Worm (Caenorhabditis elegans) whole organism, young adult: Measurements from ENCODE around the gene F49H6.17.

ENCODE experiments used
- C06A6.2 ChIP-seq: fragments of 200-800 bp; sonication (Bioruptor generic); conservative IDR thresholded peaks from 2 replicates; pipeline ENCODE4 v1.3.6; 2022; ENCODE audit warnings: missing genetic modification characterization, missing compliant biosample characterization
- akir-1 ChIP-seq: fragments of 200-800 bp; sonication (Bioruptor generic); optimal IDR thresholded peaks from 2 replicates; lab custom pipeline; 2018; ENCODE audit warnings: mild to moderate bottlenecking, missing genetic modification characterization, moderate library complexity, missing compliant biosample characterization
- aptf-3 ChIP-seq: fragments of 200-800 bp; sonication (Bioruptor generic); IDR thresholded peaks from 2 replicates; pipeline ENCODE4 v1.3.6; 2022; ENCODE audit warnings: missing genetic modification characterization, missing compliant biosample characterization
- attf-6 ChIP-seq: fragments of 200-800 bp; sonication (Bioruptor generic); IDR thresholded peaks from 2 replicates; pipeline ENCODE4 v1.3.6; 2022; ENCODE audit warnings: missing genetic modification reagents, missing genetic modification characterization, missing compliant biosample characterization
- dpl-1 ChIP-seq: fragments of 150-350 bp; optimal IDR thresholded peaks from 2 replicates; lab custom pipeline; 2014; ENCODE audit warnings: missing biosample characterization, missing genetic modification reagents, missing genetic modification characterization
- efl-1 ChIP-seq: fragments of 150-350 bp; optimal IDR thresholded peaks from 2 replicates; lab custom pipeline; 2014; ENCODE audit warnings: missing biosample characterization, missing genetic modification reagents, missing genetic modification characterization
- ekl-4 ChIP-seq: fragments of 200-800 bp; sonication (Bioruptor generic); IDR thresholded peaks from 2 replicates; pipeline ENCODE4 v1.3.6; 2022; ENCODE audit warnings: missing genetic modification reagents, missing genetic modification characterization, missing compliant biosample characterization
- ets-4 ChIP-seq: fragments of 200-800 bp; sonication (Bioruptor generic); optimal IDR thresholded peaks from 2 replicates; lab custom pipeline; 2018; ENCODE audit warnings: mild to moderate bottlenecking, missing genetic modification characterization, missing compliant biosample characterization
- him-1 ChIP-seq: sonication (generic microtip); optimal IDR thresholded peaks from 2 replicates; lab custom pipeline; 2016; ENCODE audit warnings: missing genotype, missing genetic modification reagents, missing genetic modification characterization, missing compliant biosample characterization
- lir-1 ChIP-seq: fragments of 200-800 bp; sonication (Bioruptor generic); conservative IDR thresholded peaks from 2 replicates; pipeline ENCODE4 v1.3.6; 2022; ENCODE audit warnings: missing genetic modification reagents, missing genetic modification characterization, missing compliant biosample characterization
- nhr-90 ChIP-seq: sonication (generic microtip); optimal IDR thresholded peaks from 2 replicates; lab custom pipeline; 2016; ENCODE audit warnings: missing genotype, mild to moderate bottlenecking, missing genetic modification characterization, missing compliant biosample characterization
- tbp1 ChIP-seq: fragments of 200-800 bp; sonication (Bioruptor generic); optimal IDR thresholded peaks from 2 replicates; lab custom pipeline; 2018; ENCODE audit warnings: mild to moderate bottlenecking, missing genetic modification characterization, missing compliant biosample characterization
- ztf-28 ChIP-seq: fragments of 200-800 bp; sonication (Bioruptor generic); IDR thresholded peaks from 2 replicates; pipeline ENCODE4 v1.3.6; 2022; ENCODE audit warnings: missing genetic modification reagents, missing genetic modification characterization, missing compliant biosample characterization

DNA sequence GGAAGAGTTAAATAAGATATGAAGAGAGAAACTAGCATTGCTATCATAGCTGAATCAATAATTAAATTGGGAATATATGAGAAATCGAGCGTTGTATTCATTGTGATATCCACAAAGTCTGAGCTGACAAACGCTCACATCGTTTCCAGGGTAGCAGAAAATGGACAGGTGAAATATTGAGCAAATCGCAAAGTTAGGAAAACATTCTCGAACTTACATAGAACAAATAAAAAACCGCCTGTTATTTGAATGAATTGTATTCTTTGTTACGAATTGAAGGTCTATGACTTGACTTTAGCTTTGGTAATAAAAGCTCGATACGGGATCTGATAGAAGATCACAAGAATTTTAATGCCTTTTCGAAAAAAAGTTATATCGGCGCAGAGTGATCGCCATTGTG is 16.1 kb downstream of the F49H6.17 start, which contains the start of gene srz-94:
- TF ChIP-seq dpl-1 (no peak), efl-1 (GFP tag; lab: Kevin White, UChicago) (no peak), C06A6.2 (GFP tag; lab: Robert Waterston, UW) (no peak), akir-1 (GFP tag; lab: Kevin White, UChicago) (no peak), ekl-4 (GFP tag; lab: Robert Waterston, UW) (no peak), attf-6 (GFP tag; lab: Robert Waterston, UW) (no peak), nhr-90 (no peak), aptf-3 (GFP tag; lab: Robert Waterston, UW) (no peak), tbp1 (no peak), lir-1 (no peak), him-1 (tag; lab: Kevin White, UChicago) (no peak), ets-4 (no peak), ztf-28 (GFP tag; lab: Robert Waterston, UW) (no peak)
